Fruit fly (Drosophila melanogaster) whole organism, pupa: ENCODE results near the gene TotZ.

Source experiments
- CG10348 ChIP-seq: fragments of 200-800 bp; sonication (Bioruptor generic); IDR thresholded peaks from 2 replicates; pipeline ENCODE4 v1.3.6; 2022; ENCODE audit warnings: missing biosample characterization, missing genetic modification characterization
- CG12605 ChIP-seq: fragments of 200-800 bp; sonication (Bioruptor generic); IDR thresholded peaks from 2 replicates; pipeline ENCODE4 v1.3.6; 2022; ENCODE audit warnings: missing biosample characterization, missing genetic modification characterization
- CG13204 ChIP-seq: fragments of 200-800 bp; sonication (Bioruptor generic); optimal IDR thresholded peaks from 2 replicates; lab custom pipeline; 2018; ENCODE audit warnings: missing biosample characterization, mild to moderate bottlenecking, missing genetic modification characterization, moderate library complexity
- CG14655 ChIP-seq: fragments of 200-800 bp; sonication (Bioruptor generic); optimal IDR thresholded peaks from 3 replicates; lab custom pipeline; 2017; ENCODE audit warnings: mild to moderate bottlenecking, missing biosample characterization, missing genetic modification reagents, missing genetic modification characterization
- CG15710 ChIP-seq: fragments of 200-800 bp; sonication (Bioruptor generic); optimal IDR thresholded peaks from 2 replicates; lab custom pipeline; 2018; ENCODE audit warnings: missing biosample characterization, mild to moderate bottlenecking, missing genetic modification characterization, moderate library complexity
- CG17806 ChIP-seq: fragments of 200-800 bp; sonication (Bioruptor generic); optimal IDR thresholded peaks from 2 replicates; lab custom pipeline; 2018; ENCODE audit warnings: missing biosample characterization, mild to moderate bottlenecking, missing genetic modification characterization, moderate library complexity
- CG32121 ChIP-seq: fragments of 200-800 bp; sonication (Bioruptor generic); IDR thresholded peaks from 2 replicates; pipeline ENCODE4 v1.3.6; 2022; ENCODE audit warnings: missing biosample characterization, missing genetic modification characterization
- CG34367 ChIP-seq: fragments of 200-800 bp; sonication (Bioruptor generic); optimal IDR thresholded peaks from 2 replicates; lab custom pipeline; 2018; ENCODE audit warnings: missing biosample characterization, mild to moderate bottlenecking, missing genetic modification characterization
- CG4496 ChIP-seq: fragments of 200-800 bp; sonication (Bioruptor generic); IDR thresholded peaks from 3 replicates; pipeline ENCODE4 v1.3.6; 2022; ENCODE audit warnings: missing biosample characterization, missing genetic modification characterization
- CG8159 ChIP-seq: fragments of 200-800 bp; sonication (Bioruptor generic); optimal IDR thresholded peaks from 3 replicates; lab custom pipeline; 2018; ENCODE audit warnings: missing biosample characterization, mild to moderate bottlenecking, missing genetic modification characterization, moderate library complexity
- CG8301 ChIP-seq: fragments of 200-800 bp; sonication (Bioruptor generic); optimal IDR thresholded peaks from 2 replicates; lab custom pipeline; 2018; ENCODE audit warnings: missing biosample characterization, mild to moderate bottlenecking, missing genetic modification characterization
- CG9948 ChIP-seq: fragments of 200-800 bp; sonication (Bioruptor generic); optimal IDR thresholded peaks from 2 replicates; lab custom pipeline; 2018; ENCODE audit warnings: missing biosample characterization, mild to moderate bottlenecking, missing genetic modification characterization, moderate library complexity
- D1 ChIP-seq: fragments of 200-800 bp; sonication (Bioruptor generic); optimal IDR thresholded peaks from 2 replicates; lab custom pipeline; 2018; ENCODE audit warnings: missing biosample characterization, mild to moderate bottlenecking, missing genetic modification characterization, moderate library complexity
- EcR ChIP-seq: fragments of 200-800 bp; sonication (Bioruptor generic); optimal IDR thresholded peaks from 3 replicates; lab custom pipeline; 2019; ENCODE audit warnings: missing biosample characterization, missing genetic modification characterization, mild to moderate bottlenecking, moderate library complexity, missing genetic modification reagents
- Ets98B ChIP-seq: fragments of 200-800 bp; sonication (Bioruptor generic); IDR thresholded peaks from 2 replicates; pipeline ENCODE4 v1.3.6; 2022; ENCODE audit warnings: missing biosample characterization, missing genetic modification characterization
- Pif1A ChIP-seq: fragments of 200-800 bp; sonication (Bioruptor generic); optimal IDR thresholded peaks from 3 replicates; lab custom pipeline; 2016; ENCODE audit warnings: missing biosample characterization, missing genetic modification characterization
- Pif1B ChIP-seq: fragments of 200-800 bp; sonication (Bioruptor generic); optimal IDR thresholded peaks from 3 replicates; lab custom pipeline; 2016; ENCODE audit warnings: missing biosample characterization, missing genetic modification characterization
- Snoo ChIP-seq: fragments of 200-800 bp; sonication (Bioruptor generic); optimal IDR thresholded peaks from 3 replicates; lab custom pipeline; 2017; ENCODE audit warnings: missing biosample characterization, mild to moderate bottlenecking, missing genetic modification characterization, inconsistent platforms
- fd96Ca ChIP-seq: fragments of 200-800 bp; sonication (Bioruptor generic); IDR thresholded peaks from 3 replicates; pipeline ENCODE4 v1.3.6; 2022; ENCODE audit warnings: missing biosample characterization, missing genetic modification characterization
- gl ChIP-seq: fragments of 200-800 bp; sonication (Bioruptor generic); optimal IDR thresholded peaks from 2 replicates; lab custom pipeline; 2018; ENCODE audit warnings: missing biosample characterization, mild to moderate bottlenecking, missing genetic modification characterization
- rn ChIP-seq: fragments of 200-800 bp; sonication (Bioruptor generic); IDR thresholded peaks from 2 replicates; pipeline ENCODE4 v1.3.6; 2022; ENCODE audit warnings: missing biosample characterization, missing genetic modification characterization

Gene TotZ

dm6 chr3R:20914103-20914502, 36.6 kb downstream of the TotZ start, which contains the start of gene hdly:
Gene hdly (plus strand): TSS chr3R:20914296.
- TF ChIP-seq CG4496 (GFP tag; lab: Robert Waterston, UW) (peak; percentile 99), CG15710 (tag; lab: Kevin White, UChicago) (peak; percentile 97), EcR (GFP tag; lab: Kevin White, UChicago) (peak; percentile 80), Pif1B (peak; percentile 99), CG12605 (GFP tag; lab: Robert Waterston, UW) (peak; percentile 100), rn (GFP tag; lab: Robert Waterston, UW) (peak; percentile 99), D1 (tag; lab: Kevin White, UChicago) (peak; percentile 84), Snoo (tag; lab: Kevin White, UChicago) (peak; percentile 98), Ets98B (peak; percentile 99), CG13204 (peak; percentile 99), CG14655 (GFP tag; lab: Kevin White, UChicago) (peak; percentile 98), CG8159 (tag; lab: Kevin White, UChicago) (peak; percentile 93), Pif1A (GFP tag; lab: Kevin White, UChicago) (peak; percentile 99), CG10348 (GFP tag; lab: Robert Waterston, UW) (no peak), CG17806 (tag; lab: Kevin White, UChicago) (peak; percentile 94), CG34367 (tag; lab: Kevin White, UChicago) (peak; percentile 99), CG9948 (tag; lab: Kevin White, UChicago) (peak; percentile 90), fd96Ca (GFP tag; lab: Robert Waterston, UW) (peak; percentile 98), CG32121 (GFP tag; lab: Robert Waterston, UW) (peak; percentile 99), CG8301 (tag; lab: Kevin White, UChicago) (peak; percentile 97), gl (tag; lab: Kevin White, UChicago) (peak; percentile 100)

- TF ChIP-seq EcR (GFP tag; lab: Kevin White, UChicago) (no peak), CG10348 (GFP tag; lab: Robert Waterston, UW) (no peak), Pif1B (no peak), CG13204 (no peak), CG14655 (GFP tag; lab: Kevin White, UChicago) (no peak), Snoo (tag; lab: Kevin White, UChicago) (no peak), Ets98B (no peak), rn (GFP tag; lab: Robert Waterston, UW) (no peak), CG17806 (tag; lab: Kevin White, UChicago) (no peak), CG12605 (GFP tag; lab: Robert Waterston, UW) (no peak), CG4496 (GFP tag; lab: Robert Waterston, UW) (no peak), gl (tag; lab: Kevin White, UChicago) (no peak), CG8159 (tag; lab: Kevin White, UChicago) (no peak), D1 (tag; lab: Kevin White, UChicago) (no peak)
Observed at dm6 chr3R:20915828-20916227, 38.3 kb downstream of the TotZ start.
